Worm (Caenorhabditis elegans) whole organism, late embryonic: Measurements from ENCODE around the gene Y54F10AR.1.
"Not testable (repeated sequence)": the region's sequence is repeated elsewhere in the genome, so short reads cannot be mapped to it uniquely, and the experiment has no call there.

ENCODE experiments used
- C38D4.7 ChIP-seq: fragments of 200-800 bp; sonication (Bioruptor generic); optimal IDR thresholded peaks from 2 replicates; lab custom pipeline; 2018; ENCODE audit warnings: mild to moderate bottlenecking, missing genetic modification characterization, moderate library complexity, missing compliant biosample characterization
- F13H6.1 ChIP-seq: sonication (generic microtip); optimal IDR thresholded peaks from 2 replicates; lab custom pipeline; 2016; ENCODE audit warnings: missing genetic modification characterization, missing compliant biosample characterization
- K02D7.2 ChIP-seq: sonication (generic microtip); optimal IDR thresholded peaks from 2 replicates; lab custom pipeline; 2017; ENCODE audit warnings: mild to moderate bottlenecking, missing genetic modification characterization, missing compliant biosample characterization
- K09A11.1 ChIP-seq: sonication (generic microtip); optimal IDR thresholded peaks from 2 replicates; lab custom pipeline; 2017; ENCODE audit warnings: antibody characterized with exemption, mild to moderate bottlenecking, missing genetic modification characterization, missing compliant biosample characterization; ENCODE audit not compliant: insufficient read depth
- T23F11.4 ChIP-seq: fragments of 200-800 bp; sonication (Bioruptor generic); optimal IDR thresholded peaks from 2 replicates; lab custom pipeline; 2018; ENCODE audit warnings: mild to moderate bottlenecking, missing genetic modification characterization, missing compliant biosample characterization
- Y22D7AL.16 ChIP-seq: sonication (generic microtip); optimal IDR thresholded peaks from 2 replicates; lab custom pipeline; 2016; ENCODE audit warnings: missing genetic modification characterization, missing compliant biosample characterization
- ahr-1 ChIP-seq: sonication (generic microtip); optimal IDR thresholded peaks from 2 replicates; lab custom pipeline; 2016; ENCODE audit warnings: missing genetic modification characterization, missing compliant biosample characterization
- ceh-14 ChIP-seq: sonication (generic microtip); optimal IDR thresholded peaks from 2 replicates; lab custom pipeline; 2016; ENCODE audit warnings: missing genotype, missing genetic modification characterization, missing compliant biosample characterization
- ceh-18 ChIP-seq: sonication (generic microtip); optimal IDR thresholded peaks from 2 replicates; lab custom pipeline; 2016; ENCODE audit warnings: missing genetic modification characterization, missing compliant biosample characterization
- ceh-19 ChIP-seq: fragments of 200-800 bp; sonication (Bioruptor generic); optimal IDR thresholded peaks from 2 replicates; lab custom pipeline; 2018; ENCODE audit warnings: mild to moderate bottlenecking, missing genetic modification characterization, missing compliant biosample characterization
- ceh-2 ChIP-seq: sonication (generic microtip); optimal IDR thresholded peaks from 2 replicates; lab custom pipeline; 2016; ENCODE audit warnings: missing genotype, missing genetic modification characterization, missing compliant biosample characterization
- ceh-22 ChIP-seq: sonication (generic microtip); optimal IDR thresholded peaks from 2 replicates; lab custom pipeline; 2017; ENCODE audit warnings: missing biosample characterization, missing genetic modification characterization
- ceh-24 ChIP-seq: sonication (generic microtip); optimal IDR thresholded peaks from 2 replicates; lab custom pipeline; 2016; ENCODE audit warnings: mild to moderate bottlenecking, missing genetic modification characterization, missing compliant biosample characterization
- ceh-30 ChIP-seq: fragments of 150-350 bp; optimal IDR thresholded peaks from 2 replicates; lab custom pipeline; 2014; ENCODE audit warnings: missing biosample characterization, missing genetic modification characterization
- ceh-6 ChIP-seq: fragments of 200-800 bp; sonication (Bioruptor generic); optimal IDR thresholded peaks from 2 replicates; lab custom pipeline; 2018; ENCODE audit warnings: mild to moderate bottlenecking, missing genetic modification characterization, missing compliant biosample characterization
- che-1 ChIP-seq: sonication (generic microtip); optimal IDR thresholded peaks from 2 replicates; lab custom pipeline; 2016; ENCODE audit warnings: mild to moderate bottlenecking, missing genetic modification characterization, missing compliant biosample characterization
- dmd-4 ChIP-seq: sonication (generic microtip); optimal IDR thresholded peaks from 2 replicates; lab custom pipeline; 2016; ENCODE audit warnings: borderline replicate concordance, missing genetic modification characterization, missing compliant biosample characterization
- eyg-1 ChIP-seq: sonication (generic microtip); optimal IDR thresholded peaks from 2 replicates; lab custom pipeline; 2016; ENCODE audit warnings: missing genotype, missing genetic modification characterization, missing compliant biosample characterization
- fax-1 ChIP-seq: sonication (generic microtip); optimal IDR thresholded peaks from 2 replicates; lab custom pipeline; 2016; ENCODE audit warnings: missing genotype, missing genetic modification characterization, missing compliant biosample characterization
- hlh-30 ChIP-seq: sonication (generic microtip); optimal IDR thresholded peaks from 2 replicates; lab custom pipeline; 2017; ENCODE audit warnings: antibody characterized with exemption, missing genetic modification characterization, missing compliant biosample characterization; ENCODE audit not compliant: insufficient read depth
- hlh-8 ChIP-seq: sonication (generic microtip); optimal IDR thresholded peaks from 2 replicates; lab custom pipeline; 2016; ENCODE audit warnings: missing genotype, missing genetic modification characterization, missing compliant biosample characterization
- lim-6 ChIP-seq: sonication (generic microtip); optimal IDR thresholded peaks from 2 replicates; lab custom pipeline; 2016; ENCODE audit warnings: missing genetic modification characterization, missing compliant biosample characterization
- mec-3 ChIP-seq: sonication (generic microtip); optimal IDR thresholded peaks from 2 replicates; lab custom pipeline; 2016; ENCODE audit warnings: borderline replicate concordance, missing genetic modification characterization, missing compliant biosample characterization
- nfya-1 ChIP-seq: sonication (generic microtip); optimal IDR thresholded peaks from 2 replicates; lab custom pipeline; 2017; ENCODE audit warnings: missing genetic modification characterization, mild to moderate bottlenecking, missing compliant biosample characterization, antibody characterized with exemption, moderate library complexity
- nhr-11 ChIP-seq: fragments of 150-350 bp; optimal IDR thresholded peaks from 2 replicates; lab custom pipeline; 2014; ENCODE audit warnings: missing biosample characterization, missing genetic modification characterization
- nhr-232 ChIP-seq: sonication (generic microtip); optimal IDR thresholded peaks from 2 replicates; lab custom pipeline; 2016; ENCODE audit warnings: missing genetic modification characterization, missing compliant biosample characterization
- pax-1 ChIP-seq: fragments of 150-350 bp; optimal IDR thresholded peaks from 2 replicates; lab custom pipeline; 2014; ENCODE audit warnings: missing biosample characterization, missing genetic modification characterization
- pha-2 ChIP-seq: sonication (generic microtip); optimal IDR thresholded peaks from 2 replicates; lab custom pipeline; 2017; ENCODE audit warnings: mild to moderate bottlenecking, missing genetic modification characterization, missing compliant biosample characterization
- pros-1 ChIP-seq: fragments of 150-350 bp; optimal IDR thresholded peaks from 2 replicates; lab custom pipeline; 2014; ENCODE audit warnings: missing biosample characterization, missing genetic modification reagents, missing genetic modification characterization
- ref-2 ChIP-seq: sonication (generic microtip); optimal IDR thresholded peaks from 2 replicates; lab custom pipeline; 2016; ENCODE audit warnings: missing genetic modification characterization, missing compliant biosample characterization
- sdc-2 ChIP-seq: sonication (generic microtip); optimal IDR thresholded peaks from 2 replicates; lab custom pipeline; 2016; ENCODE audit warnings: missing genotype, missing genetic modification characterization, missing compliant biosample characterization
- sox-2 ChIP-seq: fragments of 200-800 bp; sonication (Bioruptor generic); IDR thresholded peaks from 2 replicates; pipeline ENCODE4 v1.3.6; 2022; ENCODE audit warnings: missing genetic modification reagents, missing genetic modification characterization, missing compliant biosample characterization
- sox-4 ChIP-seq: sonication (generic microtip); optimal IDR thresholded peaks from 2 replicates; lab custom pipeline; 2017; ENCODE audit warnings: mild to moderate bottlenecking, missing genetic modification characterization, inconsistent platforms, missing compliant biosample characterization
- syd-9 ChIP-seq: sonication (generic microtip); optimal IDR thresholded peaks from 2 replicates; lab custom pipeline; 2016; ENCODE audit warnings: mild to moderate bottlenecking, missing genetic modification characterization, moderate library complexity, missing compliant biosample characterization
- ttx-3 ChIP-seq: sonication (generic microtip); optimal IDR thresholded peaks from 2 replicates; lab custom pipeline; 2016; ENCODE audit warnings: missing genetic modification reagents, missing genetic modification characterization, missing compliant biosample characterization
- unc-42 ChIP-seq: sonication (generic microtip); optimal IDR thresholded peaks from 2 replicates; lab custom pipeline; 2016; ENCODE audit warnings: missing genotype, missing genetic modification characterization, missing compliant biosample characterization
- zip-5 ChIP-seq: sonication (generic microtip); optimal IDR thresholded peaks from 2 replicates; lab custom pipeline; 2016; ENCODE audit warnings: missing genetic modification characterization, missing compliant biosample characterization
- ztf-16 ChIP-seq: sonication (generic microtip); optimal IDR thresholded peaks from 2 replicates; lab custom pipeline; 2017; ENCODE audit warnings: missing genetic modification characterization, missing compliant biosample characterization

The Y54F10AR.1 gene

ce11 chrIII:2572421-2572820 lies 3.1 kb downstream of the Y54F10AR.1 start:
- TF ChIP-seq K09A11.1 (tag; lab: Kevin White, UChicago), result no peak
- peak; percentile 75 for TF ChIP-seq nfya-1 (tag; lab: Kevin White, UChicago)

- TF ChIP-seq hlh-8 (tag; lab: Kevin White, UChicago) (no peak), nfya-1 (tag; lab: Kevin White, UChicago) (no peak), sox-4 (tag; lab: Kevin White, UChicago) (no peak), fax-1 (tag; lab: Kevin White, UChicago) (no peak), F13H6.1 (tag; lab: Kevin White, UChicago) (no peak), K02D7.2 (tag; lab: Kevin White, UChicago) (no peak), ceh-6 (GFP tag; lab: Kevin White, UChicago) (no peak), pros-1 (tag; lab: Kevin White, UChicago) (no peak), ref-2 (tag; lab: Kevin White, UChicago) (no peak), eyg-1 (no peak), nhr-232 (no peak), ceh-24 (tag; lab: Kevin White, UChicago) (no peak), pha-2 (tag; lab: Kevin White, UChicago) (no peak), zip-5 (tag; lab: Kevin White, UChicago) (no peak)
Observed at ce11 chrIII:2571447-2571846, 4.0 kb downstream of the Y54F10AR.1 start, which contains the start of gene Y54F10AR.2. TSS of gene Y54F10AR.2 (minus strand) at chrIII:2571547.

ce11 chrIII:2563883-2564282 lies 11.6 kb downstream of the Y54F10AR.1 start, which contains the start of gene Y54F10AM.11:
TSS of gene Y54F10AM.11 (minus strand) at chrIII:2563983.
- not testable (repeated sequence) for TF ChIP-seq ahr-1, Y22D7AL.16, pros-1 (tag; lab: Kevin White, UChicago)

ce11 chrIII:2563033-2563656 lies 12.3 kb downstream of the Y54F10AR.1 start:
- TF ChIP-seq syd-9 (tag; lab: Kevin White, UChicago) (no peak), eyg-1 (no peak), ceh-14 (no peak), lim-6 (tag; lab: Kevin White, UChicago) (no peak), unc-42 (tag; lab: Kevin White, UChicago) (no peak), hlh-30 (tag; lab: Kevin White, UChicago) (no peak), ceh-19 (GFP tag; lab: Kevin White, UChicago) (no peak), ztf-16 (tag; lab: Kevin White, UChicago) (no peak), sox-2 (GFP tag; lab: Robert Waterston, UW) (no peak), ceh-18 (tag; lab: Kevin White, UChicago) (no peak), pha-2 (tag; lab: Kevin White, UChicago) (no peak)

- TF ChIP-seq ceh-22 (tag; lab: Kevin White, UChicago) (no peak), fax-1 (tag; lab: Kevin White, UChicago) (no peak), C38D4.7 (GFP tag; lab: Kevin White, UChicago) (no peak), mec-3 (tag; lab: Kevin White, UChicago) (no peak), che-1 (no peak), K02D7.2 (tag; lab: Kevin White, UChicago) (no peak), pax-1 (tag; lab: Kevin White, UChicago) (no peak), sdc-2 (tag; lab: Kevin White, UChicago) (no peak), ceh-14 (no peak), ceh-30 (tag; lab: Kevin White, UChicago) (no peak), T23F11.4 (no peak), ceh-6 (GFP tag; lab: Kevin White, UChicago) (no peak), nhr-11 (no peak), ceh-2 (tag; lab: Kevin White, UChicago) (no peak), dmd-4 (tag; lab: Kevin White, UChicago) (no peak), ttx-3 (tag; lab: Kevin White, UChicago) (no peak)
- TF ChIP-seq, all 69 proteins: peak for 0
Observed at ce11 chrIII:2561410-2561809, 14.1 kb downstream of the Y54F10AR.1 start, which contains the start of gene nhr-239. TSS of gene nhr-239 (plus strand) at chrIII:2561710.
